Fruit fly (Drosophila melanogaster) S2 (cell line): ENCODE results near the gene Alg2.

Experiments used
- CG8478 ChIP-seq: fragments of >200 bp; optimal IDR thresholded peaks from 2 replicates; lab custom pipeline; 2018
- CTCF ChIP-seq, 2 experiments: fragments of >200 bp; optimal IDR thresholded peaks; 2 replicates each; lab custom pipeline; 2018

DNA sequence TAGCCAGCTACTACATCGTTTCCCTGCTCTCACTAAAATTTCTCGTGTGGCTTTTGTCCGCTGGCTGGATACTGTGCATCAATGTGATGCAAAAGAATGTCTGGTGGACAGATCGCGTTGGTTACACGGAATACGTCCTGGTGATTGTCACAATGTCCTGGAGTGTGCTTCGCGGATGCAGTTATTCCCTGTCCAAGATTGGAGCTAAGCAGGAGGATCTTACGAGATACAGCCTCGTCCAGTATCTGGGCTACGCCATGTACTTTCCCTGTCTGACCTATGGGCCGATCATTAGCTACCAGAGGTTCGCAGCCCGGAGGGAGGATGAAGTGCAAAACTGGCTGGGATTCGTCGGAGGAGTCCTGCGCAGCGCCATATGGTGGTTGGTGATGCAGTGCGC is 19.0 kb downstream of the Alg2 start:
- TF ChIP-seq CTCF (optimal IDR thresholded peaks at IDR 0.05; lab: Kevin White, UChicago) (no peak), CG8478 (no peak)
